Fruit fly (Drosophila melanogaster): ENCODE data around the gene Shawl.

Shawl gene

dm6 chr2L:9330628-9331027 lies 84.3 kb downstream of the Shawl start, which contains the start of gene Cks30A (continued):
- TF ChIP-seq CG2202 (tag; optimal IDR thresholded peaks at IDR 0.05) (no peak), ttk (GFP tag; IDR thresholded peaks at IDR 0.05) (no peak), knrl (GFP tag; IDR thresholded peaks at IDR 0.05; ENCODE audit: partially characterized antibody) (peak; percentile 49; the same call in 2 of the 3 replicates), sob (GFP tag; IDR thresholded peaks at IDR 0.05) (no peak), Ets65A (GFP tag) (peak; percentile 94), mld (GFP tag; IDR thresholded peaks at IDR 0.05; ENCODE audit: partially characterized antibody) (0 out of 3 replicates have a peak, but pooled peaks have one; percentile 58), CG3995 (GFP tag; optimal IDR thresholded peaks at IDR 0.05) (peak; percentile 31), CG6813 (GFP tag; optimal IDR thresholded peaks at IDR 0.05) (no peak), nmo (GFP tag; optimal IDR thresholded peaks at IDR 0.05) (peak; percentile 59), bigmax (GFP tag; optimal IDR thresholded peaks at IDR 0.05) (no peak), Sox100B (GFP tag; optimal IDR thresholded peaks at IDR 0.05) (no peak), Fer3 (tag; optimal IDR thresholded peaks at IDR 0.05) (no peak), sc (optimal IDR thresholded peaks at IDR 0.05) (no peak), sc (GFP tag; optimal IDR thresholded peaks at IDR 0.05) (no peak), tup (GFP tag; optimal IDR thresholded peaks at IDR 0.05) (no peak), CG8359 (GFP tag; optimal IDR thresholded peaks at IDR 0.05; ENCODE audit: borderline replicate concordance) (no peak), CG15073 (GFP tag; optimal IDR thresholded peaks at IDR 0.05) (no peak), gsb-n (tag; optimal IDR thresholded peaks at IDR 0.05) (no peak), Myb (GFP tag; optimal IDR thresholded peaks at IDR 0.05) (peak; percentile 80), maf-S (GFP tag; optimal IDR thresholded peaks at IDR 0.05) (peak; percentile 1), Oaz (GFP tag; IDR thresholded peaks at IDR 0.05) (no peak), CG7928 (GFP tag; optimal IDR thresholded peaks at IDR 0.05) (no peak), zen (tag; optimal IDR thresholded peaks at IDR 0.05) (peak; percentile 63), YL-1 (GFP tag; optimal IDR thresholded peaks at IDR 0.05) (peak; percentile 27), sens (GFP tag) (peak; percentile 67), Opbp (GFP tag; IDR thresholded peaks at IDR 0.05; ENCODE audit: partially characterized antibody) (no peak), Dref (GFP tag; IDR thresholded peaks at IDR 0.05) (peak; percentile 52), dpn (GFP tag; optimal IDR thresholded peaks at IDR 0.05) (no peak), Dp (GFP tag; optimal IDR thresholded peaks at IDR 0.05) (peak; percentile 100), ems (GFP tag; optimal IDR thresholded peaks at IDR 0.05) (no peak), ara (GFP tag; IDR thresholded peaks at IDR 0.05) (no peak), Hr51 (GFP tag; optimal IDR thresholded peaks at IDR 0.05) (no peak), Gsc (GFP tag; IDR thresholded peaks at IDR 0.05) (no peak), CG32532 (GFP tag; IDR thresholded peaks at IDR 0.05) (no peak), CG18764 (GFP tag; optimal IDR thresholded peaks at IDR 0.05) (no peak), CG31365 (tag; optimal IDR thresholded peaks at IDR 0.05) (no peak), chif (GFP tag; optimal IDR thresholded peaks at IDR 0.05) (no peak), CG9932 (GFP tag; IDR thresholded peaks at IDR 0.05) (no peak), jumu (GFP tag; optimal IDR thresholded peaks at IDR 0.05) (peak; percentile 20), dysf (GFP tag; IDR thresholded peaks at IDR 0.05) (no peak), GATAe (GFP tag; conservative IDR thresholded peaks at IDR 0.05) (no peak), insv (GFP tag; optimal IDR thresholded peaks at IDR 0.05) (no peak), Fer1 (GFP tag; optimal IDR thresholded peaks at IDR 0.05) (no peak), CG31224 (GFP tag; IDR thresholded peaks at IDR 0.05) (no peak), al (GFP tag; IDR thresholded peaks at IDR 0.05) (no peak), Chrac-16 (GFP tag; optimal IDR thresholded peaks at IDR 0.05) (no peak), sug (tag; optimal IDR thresholded peaks at IDR 0.05) (no peak), Aef1 (GFP tag; IDR thresholded peaks at IDR 0.05) (no peak), CG2712 (tag; optimal IDR thresholded peaks at IDR 0.05) (no peak), CG32767 (GFP tag; IDR thresholded peaks at IDR 0.05) (no peak), CG15514 (GFP tag; optimal IDR thresholded peaks at IDR 0.05) (peak; percentile 59), repo (GFP tag; optimal IDR thresholded peaks at IDR 0.05) (no peak)
